Fruit fly (Drosophila melanogaster) whole organism, embryonic: Measurements from ENCODE around the gene CG31633.
A peak's percentile ranks its signal among the peaks of the same experiment; 100 is the strongest.

Source experiments
- Ada2b ChIP-seq: fragments of 200-800 bp; sonication (Bioruptor generic); IDR thresholded peaks from 2 replicates; pipeline ENCODE4 v1.3.6; 2022; ENCODE audit warnings: missing biosample characterization, missing genetic modification characterization
- BEAF-32 ChIP-seq: fragments of 200-800 bp; sonication (Bioruptor generic); optimal IDR thresholded peaks from 3 replicates; lab custom pipeline; 2017; ENCODE audit warnings: missing biosample characterization, missing genetic modification characterization, mild to moderate bottlenecking, moderate library complexity, missing genetic modification reagents
- CG10209 ChIP-seq: fragments of 200-800 bp; sonication (Bioruptor generic); optimal IDR thresholded peaks from 3 replicates; lab custom pipeline; 2017; ENCODE audit warnings: missing biosample characterization, mild to moderate bottlenecking, missing genetic modification characterization, missing genetic modification reagents
- CG10267 ChIP-seq: fragments of 200-800 bp; sonication (Bioruptor generic); optimal IDR thresholded peaks from 2 replicates; lab custom pipeline; 2018; ENCODE audit warnings: missing biosample characterization, mild to moderate bottlenecking, missing genetic modification characterization, moderate library complexity
- CG11247 ChIP-seq: fragments of 200-800 bp; sonication (Bioruptor generic); IDR thresholded peaks from 2 replicates; pipeline ENCODE4 v1.3.6; 2022; ENCODE audit warnings: missing biosample characterization, missing genetic modification characterization
- CG11695 ChIP-seq: fragments of 200-800 bp; sonication (Bioruptor generic); IDR thresholded peaks from 3 replicates; pipeline ENCODE4 v1.3.6; 2022; ENCODE audit warnings: missing biosample characterization, missing genetic modification characterization
- CG12236 ChIP-seq: fragments of 200-800 bp; sonication (Bioruptor generic); optimal IDR thresholded peaks from 2 replicates; lab custom pipeline; 2016; ENCODE audit warnings: missing biosample characterization, missing genetic modification characterization
- CG13775 ChIP-seq: fragments of 200-800 bp; sonication (Bioruptor generic); optimal IDR thresholded peaks from 3 replicates; lab custom pipeline; 2017; ENCODE audit warnings: missing biosample characterization, mild to moderate bottlenecking, missing genetic modification characterization
- CG14441 ChIP-seq: fragments of 200-800 bp; sonication (Bioruptor generic); IDR thresholded peaks from 2 replicates; pipeline ENCODE4 v1.3.6; 2022; ENCODE audit warnings: missing biosample characterization, missing genetic modification characterization
- CG14965 ChIP-seq: fragments of 200-800 bp; sonication (Bioruptor generic); optimal IDR thresholded peaks from 2 replicates; lab custom pipeline; 2016; ENCODE audit warnings: missing biosample characterization, missing genetic modification characterization, borderline replicate concordance
- CG15269 ChIP-seq: fragments of 200-800 bp; sonication (Bioruptor generic); optimal IDR thresholded peaks from 2 replicates; lab custom pipeline; 2018; ENCODE audit warnings: missing biosample characterization, mild to moderate bottlenecking, missing genetic modification characterization, moderate library complexity
- CG1602 ChIP-seq: fragments of 200-800 bp; sonication (Bioruptor generic); optimal IDR thresholded peaks from 3 replicates; lab custom pipeline; 2016; ENCODE audit warnings: missing biosample characterization, missing genetic modification characterization
- CG16813 ChIP-seq: fragments of 200-800 bp; sonication (Bioruptor generic); IDR thresholded peaks from 3 replicates; pipeline ENCODE4 v1.3.6; 2022; ENCODE audit warnings: missing biosample characterization, missing genetic modification characterization; ENCODE audit not compliant: partially characterized antibody
- CG17328 ChIP-seq: fragments of 200-800 bp; sonication (Bioruptor generic); IDR thresholded peaks from 2 replicates; pipeline ENCODE4 v1.3.6; 2022; ENCODE audit warnings: missing biosample characterization, missing genetic modification characterization
- CG17359 ChIP-seq: fragments of 200-800 bp; sonication (Bioruptor generic); optimal IDR thresholded peaks from 3 replicates; lab custom pipeline; 2018; ENCODE audit warnings: missing biosample characterization, mild to moderate bottlenecking, missing genetic modification characterization, moderate library complexity
- CG17361 ChIP-seq: fragments of 200-800 bp; sonication (Bioruptor generic); IDR thresholded peaks from 3 replicates; pipeline ENCODE4 v1.3.6; 2022; ENCODE audit warnings: missing biosample characterization, missing genetic modification characterization
- CG18599 ChIP-seq: fragments of 200-800 bp; sonication (Bioruptor generic); optimal IDR thresholded peaks from 3 replicates; lab custom pipeline; 2017; ENCODE audit warnings: missing biosample characterization, missing genetic modification characterization, mild to moderate bottlenecking, moderate library complexity, missing genetic modification reagents
- CG18764 ChIP-seq: fragments of 200-800 bp; sonication (Bioruptor generic); optimal IDR thresholded peaks from 3 replicates; lab custom pipeline; 2016; ENCODE audit warnings: missing biosample characterization, missing genetic modification characterization
- CG3163 ChIP-seq: fragments of 200-800 bp; sonication (Bioruptor generic); optimal IDR thresholded peaks from 3 replicates; lab custom pipeline; 2016; ENCODE audit warnings: missing biosample characterization, missing genetic modification characterization
- CG34224 ChIP-seq: fragments of 200-800 bp; sonication (Bioruptor generic); IDR thresholded peaks from 3 replicates; pipeline ENCODE4 v1.3.6; 2022; ENCODE audit warnings: missing biosample characterization, missing genetic modification characterization; ENCODE audit not compliant: partially characterized antibody
- CG42726 ChIP-seq: fragments of 200-800 bp; sonication (Bioruptor generic); IDR thresholded peaks from 2 replicates; pipeline ENCODE4 v1.3.6; 2022; ENCODE audit warnings: missing biosample characterization, missing genetic modification characterization; ENCODE audit not compliant: partially characterized antibody
- CG4360 ChIP-seq: fragments of 200-800 bp; sonication (Bioruptor generic); IDR thresholded peaks from 2 replicates; pipeline ENCODE4 v1.3.6; 2022; ENCODE audit warnings: missing biosample characterization, missing genetic modification characterization
- CG5953 ChIP-seq: fragments of 200-800 bp; sonication (Bioruptor generic); IDR thresholded peaks from 2 replicates; pipeline ENCODE4 v1.3.6; 2022; ENCODE audit warnings: missing biosample characterization, missing genetic modification characterization
- CG6791 ChIP-seq: fragments of 200-800 bp; sonication (Bioruptor generic); IDR thresholded peaks from 3 replicates; pipeline ENCODE4 v1.3.6; 2022; ENCODE audit warnings: missing biosample characterization, missing genetic modification characterization; ENCODE audit not compliant: partially characterized antibody
- CG9437 ChIP-seq: fragments of 200-800 bp; sonication (Bioruptor generic); optimal IDR thresholded peaks from 2 replicates; lab custom pipeline; 2018; ENCODE audit warnings: missing biosample characterization, mild to moderate bottlenecking, missing genetic modification characterization
- CG9932 ChIP-seq: fragments of 200-800 bp; sonication (Bioruptor generic); IDR thresholded peaks from 2 replicates; pipeline ENCODE4 v1.3.6; 2022; ENCODE audit warnings: missing biosample characterization, missing genetic modification characterization
- Drgx ChIP-seq: fragments of 200-800 bp; sonication (Bioruptor generic); IDR thresholded peaks from 2 replicates; pipeline ENCODE4 v1.3.6; 2022; ENCODE audit warnings: missing biosample characterization, missing genetic modification characterization
- HLH3B ChIP-seq: fragments of 200-800 bp; sonication (Bioruptor generic); IDR thresholded peaks from 2 replicates; pipeline ENCODE4 v1.3.6; 2022; ENCODE audit warnings: missing biosample characterization, missing genetic modification characterization
- Hmr ChIP-seq: fragments of 200-800 bp; sonication (Bioruptor generic); optimal IDR thresholded peaks from 3 replicates; lab custom pipeline; 2017; ENCODE audit warnings: mild to moderate bottlenecking, missing biosample characterization, missing genetic modification reagents, missing genetic modification characterization
- Myb ChIP-seq: fragments of 200-800 bp; sonication (Bioruptor generic); optimal IDR thresholded peaks from 2 replicates; lab custom pipeline; 2016; ENCODE audit warnings: missing biosample characterization, missing genetic modification characterization
- Sox102F ChIP-seq: fragments of 200-800 bp; sonication (Bioruptor generic); optimal IDR thresholded peaks from 2 replicates; lab custom pipeline; 2018; ENCODE audit warnings: missing biosample characterization, mild to moderate bottlenecking, missing genetic modification characterization, moderate library complexity
- Stat92E ChIP-seq, 3 experiments: fragments of >200 bp in 2 of 3; fragments of 200-800 bp in 1 of 3; sonication (Bioruptor generic) in 1 of 3; optimal IDR thresholded peaks; 2 replicates each; lab custom pipeline; 2017 to 2019; ENCODE audit warnings: missing biosample characterization in 3 of 3, missing genetic modification characterization in 3 of 3, mild to moderate bottlenecking in 1 of 3, moderate library complexity in 1 of 3
- Xrp1 ChIP-seq: fragments of 200-800 bp; sonication (Bioruptor generic); IDR thresholded peaks from 2 replicates; pipeline ENCODE4 v1.3.6; 2022; ENCODE audit warnings: missing biosample characterization, missing genetic modification characterization
- ash1 ChIP-seq: fragments of 200-800 bp; sonication (Bioruptor generic); optimal IDR thresholded peaks from 2 replicates; lab custom pipeline; 2018; ENCODE audit warnings: missing biosample characterization, mild to moderate bottlenecking, missing genetic modification characterization
- bbx ChIP-seq: fragments of 200-800 bp; sonication (Bioruptor generic); IDR thresholded peaks from 2 replicates; pipeline ENCODE4 v1.3.6; 2022; ENCODE audit warnings: missing biosample characterization, missing genetic modification characterization; ENCODE audit not compliant: partially characterized antibody
- btn ChIP-seq: fragments of 200-800 bp; sonication (Bioruptor generic); optimal IDR thresholded peaks from 2 replicates; lab custom pipeline; 2016; ENCODE audit warnings: missing biosample characterization, missing genetic modification characterization
- chinmo ChIP-seq: fragments of 200-800 bp; sonication (Bioruptor generic); IDR thresholded peaks from 4 replicates; pipeline ENCODE4 v1.3.6; 2022; ENCODE audit warnings: missing biosample characterization, missing genetic modification characterization; ENCODE audit not compliant: partially characterized antibody
- crc ChIP-seq: fragments of 200-800 bp; sonication (Bioruptor generic); optimal IDR thresholded peaks from 2 replicates; lab custom pipeline; 2016; ENCODE audit warnings: missing biosample characterization, missing genetic modification characterization
- gro ChIP-seq: fragments of 200-800 bp; sonication (Bioruptor generic); optimal IDR thresholded peaks from 2 replicates; lab custom pipeline; 2016; ENCODE audit warnings: missing biosample characterization, missing genetic modification characterization
- ham ChIP-seq: fragments of 200-800 bp; sonication (Bioruptor generic); IDR thresholded peaks from 2 replicates; pipeline ENCODE4 v1.3.6; 2022; ENCODE audit warnings: missing biosample characterization, missing genetic modification characterization
- ind ChIP-seq: fragments of 200-800 bp; sonication (Bioruptor generic); optimal IDR thresholded peaks from 3 replicates; lab custom pipeline; 2016; ENCODE audit warnings: missing biosample characterization, missing genetic modification characterization
- kay ChIP-seq: fragments of 200-800 bp; sonication (Bioruptor generic); optimal IDR thresholded peaks from 2 replicates; lab custom pipeline; 2016; ENCODE audit warnings: missing biosample characterization, missing genetic modification characterization
- lilli ChIP-seq: fragments of 200-800 bp; sonication (Bioruptor generic); optimal IDR thresholded peaks from 3 replicates; lab custom pipeline; 2016; ENCODE audit warnings: missing biosample characterization, missing genetic modification characterization
- pros ChIP-seq: fragments of 200-800 bp; sonication (Bioruptor generic); optimal IDR thresholded peaks from 3 replicates; lab custom pipeline; 2019; ENCODE audit warnings: missing biosample characterization, mild to moderate bottlenecking, missing genetic modification characterization, moderate library complexity
- pzg ChIP-seq: fragments of 200-800 bp; sonication (Bioruptor generic); optimal IDR thresholded peaks from 3 replicates; lab custom pipeline; 2018; ENCODE audit warnings: missing biosample characterization, mild to moderate bottlenecking, missing genetic modification characterization, moderate library complexity
- rib ChIP-seq: fragments of 200-800 bp; sonication (Bioruptor generic); IDR thresholded peaks from 2 replicates; pipeline ENCODE4 v1.3.6; 2022; ENCODE audit warnings: missing biosample characterization, missing genetic modification characterization
- sima ChIP-seq: fragments of 200-800 bp; sonication (Bioruptor generic); optimal IDR thresholded peaks from 2 replicates; lab custom pipeline; 2016; ENCODE audit warnings: missing biosample characterization, missing genetic modification characterization
- so ChIP-seq: fragments of 200-800 bp; sonication (Bioruptor generic); IDR thresholded peaks from 3 replicates; pipeline ENCODE4 v1.3.6; 2022; ENCODE audit warnings: missing biosample characterization, missing genetic modification characterization
- sr ChIP-seq: fragments of 200-800 bp; sonication (Bioruptor generic); IDR thresholded peaks from 3 replicates; pipeline ENCODE4 v1.3.6; 2022; ENCODE audit warnings: missing biosample characterization, missing genetic modification characterization
- wdn ChIP-seq: fragments of 200-800 bp; sonication (Bioruptor generic); IDR thresholded peaks from 2 replicates; pipeline ENCODE4 v1.3.6; 2022; ENCODE audit warnings: missing biosample characterization, missing genetic modification characterization

Gene CG31633

DNA sequence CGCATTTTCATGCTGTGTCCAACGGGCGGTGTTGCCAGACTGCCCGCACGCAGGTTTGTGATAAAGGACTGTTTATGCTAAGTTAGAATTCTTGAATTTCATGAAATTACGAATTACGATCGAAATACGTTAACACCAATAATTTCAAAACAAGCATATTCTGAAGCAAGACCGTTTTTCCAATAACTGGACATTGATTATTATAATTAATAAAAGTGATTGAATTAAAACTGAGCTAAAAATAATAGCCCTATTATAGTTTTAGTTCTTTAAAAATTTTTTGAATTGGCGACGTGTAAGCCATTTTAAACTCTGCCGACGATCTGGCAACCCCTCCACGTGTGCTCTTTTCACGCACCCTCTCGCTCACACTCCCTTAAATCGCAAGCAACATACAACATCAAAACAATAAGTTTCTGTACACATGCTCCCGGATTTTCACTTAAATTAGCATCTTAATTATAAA, 7.9 kb downstream of the CG31633 start (continued):
- TF ChIP-seq CG18599 (GFP tag; lab: Kevin White, UChicago) (peak; percentile 97), CG1602 (GFP tag; lab: Kevin White, UChicago) (peak; percentile 95), chinmo (GFP tag; lab: Robert Waterston, UW) (no peak), CG5953 (GFP tag; lab: Robert Waterston, UW) (peak; percentile 82), rib (peak; percentile 90), CG10209 (GFP tag; lab: Kevin White, UChicago) (peak; percentile 96), pros (GFP tag; lab: Kevin White, UChicago) (peak; percentile 33), CG14441 (GFP tag; lab: Robert Waterston, UW) (peak; percentile 92), CG11247 (GFP tag; lab: Robert Waterston, UW) (peak; percentile 88), CG42726 (GFP tag; lab: Robert Waterston, UW) (no peak), sima (GFP tag; lab: Kevin White, UChicago) (peak; percentile 76), Myb (GFP tag; lab: Kevin White, UChicago) (peak; percentile 72), CG15269 (tag; lab: Kevin White, UChicago) (peak; percentile 96), Xrp1 (GFP tag; lab: Robert Waterston, UW) (peak; percentile 95), so (peak; percentile 92), CG11695 (peak; percentile 96), Ada2b (GFP tag; lab: Robert Waterston, UW) (peak; percentile 91), CG9932 (peak; percentile 93), CG34224 (GFP tag; lab: Robert Waterston, UW) (no peak), HLH3B (GFP tag; lab: Robert Waterston, UW) (peak; percentile 89), Drgx (peak; percentile 94), CG3163 (GFP tag; lab: Kevin White, UChicago) (peak; percentile 92), Hmr (GFP tag; lab: Kevin White, UChicago) (peak; percentile 97), ham (GFP tag; lab: Robert Waterston, UW) (peak; percentile 67; the same call in 1 of the 2 replicates), CG10267 (tag; lab: Kevin White, UChicago) (peak; percentile 89), CG14965 (peak; percentile 57), CG4360 (GFP tag; lab: Robert Waterston, UW) (no peak; the same call in 1 of the 2 replicates), CG9437 (GFP tag; lab: Kevin White, UChicago) (peak; percentile 90), CG17361 (peak; percentile 97), lilli (peak; percentile 97), BEAF-32 (GFP tag; lab: Kevin White, UChicago) (peak; percentile 46), Stat92E (GFP tag; optimal IDR thresholded peaks at IDR 0.05; lab: Kevin White, UChicago) (no peak), Sox102F (GFP tag; lab: Kevin White, UChicago) (peak; percentile 96), bbx (GFP tag; lab: Robert Waterston, UW) (no peak), CG12236 (GFP tag; lab: Kevin White, UChicago) (peak; percentile 85), pzg (GFP tag; lab: Kevin White, UChicago) (peak; percentile 36), CG17328 (GFP tag; lab: Robert Waterston, UW) (peak; percentile 88), CG16813 (no peak), CG18764 (GFP tag; lab: Kevin White, UChicago) (peak; percentile 91), sr (GFP tag; lab: Robert Waterston, UW) (peak; percentile 61; the same call in 2 of the 3 replicates), CG13775 (peak; percentile 98), ash1 (peak; percentile 65), CG17359 (tag; lab: Kevin White, UChicago) (peak; percentile 95), wdn (peak; percentile 83), ind (GFP tag; lab: Kevin White, UChicago) (peak; percentile 95), gro (GFP tag; lab: Kevin White, UChicago) (peak; percentile 92), kay (GFP tag; lab: Kevin White, UChicago) (peak; percentile 91), CG6791 (no peak), crc (GFP tag; lab: Kevin White, UChicago) (peak; percentile 80), btn (GFP tag; lab: Kevin White, UChicago) (peak; percentile 29)
